Fruit fly (Drosophila melanogaster): ENCODE data around the gene Wnk.
A peak's percentile ranks its signal among the peaks of the same experiment; 100 is the strongest.

Wnk gene

DNA sequence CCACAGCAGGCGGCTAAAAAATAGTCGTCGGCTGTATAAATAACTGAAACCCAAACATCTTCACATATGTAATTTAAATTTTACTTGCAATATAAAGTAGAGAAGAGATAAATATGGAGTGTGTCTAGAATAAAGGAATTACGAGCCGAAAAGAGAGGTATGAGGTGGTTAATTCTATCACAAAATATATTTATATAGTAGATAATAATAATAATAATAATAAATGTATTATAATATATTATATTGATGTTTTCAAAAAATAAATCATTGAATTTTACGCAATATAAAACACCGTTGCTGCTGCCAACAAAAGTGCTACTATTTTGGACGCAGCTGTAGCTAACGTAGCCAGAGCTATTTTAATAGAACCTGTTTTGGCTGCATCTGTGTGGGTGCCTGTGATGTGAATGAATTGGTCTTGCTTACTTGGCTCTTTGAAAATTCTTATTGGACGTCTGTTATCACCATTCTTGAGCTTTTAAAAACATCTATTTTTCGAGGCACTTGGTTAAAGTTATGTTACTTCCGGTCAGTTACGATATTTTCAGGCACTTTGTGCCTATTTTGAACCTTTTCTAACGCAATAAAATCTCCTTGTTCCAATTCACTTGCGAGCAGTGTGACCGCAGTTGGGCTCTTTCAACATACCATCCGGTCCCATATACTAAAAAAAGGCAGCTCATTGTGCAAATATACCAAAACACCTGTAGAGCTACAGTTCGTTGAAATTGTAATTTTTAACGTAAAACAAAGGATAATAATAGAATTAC, 57.7 kb downstream of the Wnk start, which contains the start of gene Hr78 (continued):
- TF ChIP-seq Doc2 (GFP tag; IDR thresholded peaks at IDR 0.05) = no peak
- no peak for TF ChIP-seq CG4854 (GFP tag; optimal IDR thresholded peaks at IDR 0.05)
- TF ChIP-seq ssp (GFP tag; IDR thresholded peaks at IDR 0.05) = no peak
- TF ChIP-seq dan (GFP tag; IDR thresholded peaks at IDR 0.05) = no peak
- TF ChIP-seq disco-r (GFP tag; optimal IDR thresholded peaks at IDR 0.05) = no peak
- TF ChIP-seq row (GFP tag; IDR thresholded peaks at IDR 0.05) = peak; percentile 61
- no peak for TF ChIP-seq exex (tag; optimal IDR thresholded peaks at IDR 0.05)
- no peak for TF ChIP-seq ken (GFP tag; IDR thresholded peaks at IDR 0.05)
- peak; percentile 41 for TF ChIP-seq CG1603 (tag; optimal IDR thresholded peaks at IDR 0.05)
- TF ChIP-seq gro (GFP tag; optimal IDR thresholded peaks at IDR 0.05) = no peak
- TF ChIP-seq CG10565 (GFP tag; optimal IDR thresholded peaks at IDR 0.05) = no peak
- no peak for TF ChIP-seq CG17802 (tag; optimal IDR thresholded peaks at IDR 0.05)
- peak; percentile 90 for TF ChIP-seq BtbVII (GFP tag; optimal IDR thresholded peaks at IDR 0.05)
- peak; percentile 84 for TF ChIP-seq cwo (GFP tag; optimal IDR thresholded peaks at IDR 0.05)
- peak; percentile 88 for TF ChIP-seq CG9797 (GFP tag; optimal IDR thresholded peaks at IDR 0.05)
- peak; percentile 75 for TF ChIP-seq CG4617 (GFP tag; optimal IDR thresholded peaks at IDR 0.05; ENCODE audit: borderline replicate concordance)
- no peak for TF ChIP-seq rib (GFP tag; IDR thresholded peaks at IDR 0.05)
- no peak for TF ChIP-seq CG4282 (GFP tag; optimal IDR thresholded peaks at IDR 0.05)
- peak; percentile 58 for TF ChIP-seq Chrac-16 (GFP tag; optimal IDR thresholded peaks at IDR 0.05)
- peak; percentile 39 for TF ChIP-seq CG10366 (GFP tag; IDR thresholded peaks at IDR 0.05)
- TF ChIP-seq btn (GFP tag; optimal IDR thresholded peaks at IDR 0.05) = no peak
- peak; percentile 89 for TF ChIP-seq CG7839 (tag; optimal IDR thresholded peaks at IDR 0.05)
- peak; percentile 88 for TF ChIP-seq vvl (GFP tag; IDR thresholded peaks at IDR 0.05)
- TF ChIP-seq zen (tag; optimal IDR thresholded peaks at IDR 0.05) = peak; percentile 65
- TF ChIP-seq fd64A (GFP tag; optimal IDR thresholded peaks at IDR 0.05) = peak; percentile 14
- no peak for TF ChIP-seq Bdp1 (GFP tag; optimal IDR thresholded peaks at IDR 0.05)
- TF ChIP-seq Xrp1 (GFP tag; IDR thresholded peaks at IDR 0.05) = peak; percentile 81
- TF ChIP-seq CG14860 (GFP tag; IDR thresholded peaks at IDR 0.05; ENCODE audit: partially characterized antibody) = no peak
- peak; percentile 19 for TF ChIP-seq CG13123 (GFP tag; optimal IDR thresholded peaks at IDR 0.05)
- TF ChIP-seq CG6254 (GFP tag; optimal IDR thresholded peaks at IDR 0.05) = peak; percentile 72
- TF ChIP-seq twi (tag; optimal IDR thresholded peaks at IDR 0.05) = peak; percentile 37
- TF ChIP-seq tio (GFP tag; optimal IDR thresholded peaks at IDR 0.05) = peak; percentile 71
- TF ChIP-seq cas (GFP tag; IDR thresholded peaks at IDR 0.05) = no peak
- peak; percentile 51; the same call in 2 of the 3 replicates for TF ChIP-seq CG34422 (GFP tag; IDR thresholded peaks at IDR 0.05)
- TF ChIP-seq gsb-n (tag; optimal IDR thresholded peaks at IDR 0.05) = peak; percentile 79
- peak in 1 of 2 experiments; percentile 79 for TF ChIP-seq Eip74EF (GFP tag; optimal IDR thresholded peaks at IDR 0.05)
- peak; percentile 73 for TF ChIP-seq Dek (tag; optimal IDR thresholded peaks at IDR 0.05)
- peak; percentile 17 for TF ChIP-seq cato (GFP tag; optimal IDR thresholded peaks at IDR 0.05; ENCODE audit: borderline replicate concordance)
- TF ChIP-seq CG9817 (tag; optimal IDR thresholded peaks at IDR 0.05) = peak; percentile 73
- TF ChIP-seq CG10979 (tag; optimal IDR thresholded peaks at IDR 0.05) = peak; percentile 85
- TF ChIP-seq GATAe (GFP tag; conservative IDR thresholded peaks at IDR 0.05) = no peak
- peak; percentile 82 for TF ChIP-seq CG17359 (tag; optimal IDR thresholded peaks at IDR 0.05)
- TF ChIP-seq CG10147 (GFP tag; optimal IDR thresholded peaks at IDR 0.05) = peak; percentile 84
- peak; percentile 86 for TF ChIP-seq unpg (GFP tag; optimal IDR thresholded peaks at IDR 0.05)
- no peak for TF ChIP-seq Nf-YA (GFP tag; IDR thresholded peaks at IDR 0.05)
- TF ChIP-seq bbx (GFP tag; IDR thresholded peaks at IDR 0.05; ENCODE audit: partially characterized antibody) = no peak
- peak; percentile 72 for TF ChIP-seq Ptx1 (GFP tag; IDR thresholded peaks at IDR 0.05)
- TF ChIP-seq CG7357 (GFP tag; IDR thresholded peaks at IDR 0.05) = 0 out of 3 replicates have a peak, but pooled peaks have one; percentile 52
